Worm (Caenorhabditis elegans): ENCODE results near the gene F26F2.1.
"Not testable (repeated sequence)": the region's sequence is repeated elsewhere in the genome, so short reads cannot be mapped to it uniquely, and the experiment has no call there.

F26F2.1 gene

DNA sequence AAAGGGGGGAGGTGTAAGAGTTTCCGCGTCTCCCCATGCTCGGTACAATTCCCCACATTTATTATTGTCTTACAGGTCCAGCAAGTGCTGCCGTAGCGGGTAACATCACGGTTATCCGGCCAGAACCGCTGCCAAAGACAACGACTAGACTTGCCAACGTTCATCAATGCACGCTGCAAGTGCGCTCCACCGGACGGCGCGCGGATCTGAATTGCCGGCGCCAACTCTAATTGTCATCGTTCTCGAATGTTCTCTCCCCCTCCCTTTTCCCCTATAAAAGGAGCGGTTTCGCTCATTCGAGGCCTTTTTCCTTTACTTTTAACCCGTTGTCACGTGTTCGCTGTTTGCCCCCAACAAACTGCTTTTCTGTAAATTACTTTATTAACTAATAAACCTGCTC, 48.0 kb downstream of the F26F2.1 start, which contains the start of gene Y38H6C.8:
Y38H6C.8 (plus strand) TSS at position 301 of the 400 bp plus-strand sequence.
- TF ChIP-seq tbx-2 (tag; optimal IDR thresholded peaks at IDR 0.05); unc-3 (GFP tag; conservative IDR thresholded peaks at IDR 0.05); unc-3 (tag; optimal IDR thresholded peaks at IDR 0.05); pat-9 (tag; optimal IDR thresholded peaks at IDR 0.05): not testable (repeated sequence)

DNA sequence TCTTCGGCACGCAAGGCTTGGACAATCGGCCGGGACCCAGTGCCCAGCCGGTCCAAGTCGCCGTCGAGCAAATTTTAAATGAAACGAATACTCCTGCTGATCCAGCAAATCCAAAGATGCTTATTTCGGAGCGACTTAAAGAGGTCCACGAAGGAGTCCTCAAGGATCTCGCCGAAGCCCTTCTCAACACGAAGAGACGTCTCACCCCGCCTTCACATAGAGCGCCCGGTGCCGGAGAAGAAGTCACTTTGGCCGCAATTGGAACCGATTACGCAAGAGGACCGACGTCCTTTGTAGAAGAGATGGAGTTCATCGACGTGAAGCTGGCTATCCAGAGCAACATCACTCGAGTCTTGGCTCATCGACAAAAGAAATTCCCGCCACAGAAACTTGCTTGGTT, 52.3 kb downstream of the F26F2.1 start:
- TF ChIP-seq pag-3 (tag; optimal IDR thresholded peaks at IDR 0.05; ENCODE audit: borderline replicate concordance), result no peak
- TF ChIP-seq ets-4 (tag; optimal IDR thresholded peaks at IDR 0.05), result no peak
- no peak for TF ChIP-seq hlh-8 (tag; optimal IDR thresholded peaks at IDR 0.05)
- TF ChIP-seq mec-3 (tag; optimal IDR thresholded peaks at IDR 0.05; ENCODE audit: borderline replicate concordance), result no peak
- no peak for TF ChIP-seq lin-11 (tag; optimal IDR thresholded peaks at IDR 0.05)
- TF ChIP-seq ceh-24 (tag; optimal IDR thresholded peaks at IDR 0.05), result no peak
- TF ChIP-seq nhr-11 (tag; optimal IDR thresholded peaks at IDR 0.05), result no peak
- TF ChIP-seq ceh-18 (tag; optimal IDR thresholded peaks at IDR 0.05), result no peak
- TF ChIP-seq ceh-30 (tag; optimal IDR thresholded peaks at IDR 0.05), result no peak
- TF ChIP-seq madf-2 (tag; optimal IDR thresholded peaks at IDR 0.05), result no peak
- no peak for TF ChIP-seq sdc-2 (tag; optimal IDR thresholded peaks at IDR 0.05)
- TF ChIP-seq dve-1 (tag; optimal IDR thresholded peaks at IDR 0.05), result no peak
- no peak for TF ChIP-seq zip-5 (tag; optimal IDR thresholded peaks at IDR 0.05)
- TF ChIP-seq pat-9 (tag; optimal IDR thresholded peaks at IDR 0.05), result no peak
- TF ChIP-seq tbx-7 (tag; optimal IDR thresholded peaks at IDR 0.05), result no peak
